Worm (Caenorhabditis elegans) whole organism, mixed stage, embryonic: Measurements from ENCODE around the gene such-1.

Experiments used
- ces-1 ChIP-seq: fragments of 150-350 bp; optimal IDR thresholded peaks from 2 replicates; lab custom pipeline; 2014; ENCODE audit warnings: missing biosample characterization, missing genetic modification reagents, missing genetic modification characterization
- lsy-2 ChIP-seq: fragments of 150-350 bp; optimal IDR thresholded peaks from 2 replicates; lab custom pipeline; 2014; ENCODE audit warnings: missing biosample characterization, missing genetic modification characterization
- nhr-12 ChIP-seq: fragments of 150-350 bp; optimal IDR thresholded peaks from 2 replicates; lab custom pipeline; 2014; ENCODE audit warnings: missing biosample characterization, missing genetic modification characterization
- nhr-2 ChIP-seq: fragments of 150-350 bp; optimal IDR thresholded peaks from 2 replicates; lab custom pipeline; 2014; ENCODE audit warnings: missing biosample characterization, missing genetic modification characterization
- pha-4 ChIP-seq: fragments of 150-350 bp; optimal IDR thresholded peaks from 2 replicates; lab custom pipeline; 2018; ENCODE audit warnings: missing biosample characterization, missing genetic modification reagents, missing genetic modification characterization
- snpc-4 ChIP-seq: fragments of 150-350 bp; optimal IDR thresholded peaks from 2 replicates; lab custom pipeline; 2014; ENCODE audit warnings: missing biosample characterization, missing genetic modification characterization
- unc-120 ChIP-seq: sonication (generic microtip); optimal IDR thresholded peaks from 2 replicates; lab custom pipeline; 2017; ENCODE audit warnings: missing genetic modification characterization, missing compliant biosample characterization; ENCODE audit not compliant: poor library complexity, severe bottlenecking
- ztf-11 ChIP-seq: fragments of 150-350 bp; optimal IDR thresholded peaks from 2 replicates; lab custom pipeline; 2014; ENCODE audit warnings: missing biosample characterization, missing genetic modification characterization

ce11 chrIII:11471336-11471735 lies 52.2 kb downstream of the such-1 start:
- TF ChIP-seq ztf-11: no peak
- no peak for TF ChIP-seq snpc-4 (tag; lab: Kevin White, UChicago)
- no peak for TF ChIP-seq unc-120
- no peak for TF ChIP-seq nhr-2 (tag; lab: Kevin White, UChicago)
- no peak for TF ChIP-seq pha-4 (tag; lab: Kevin White, UChicago)
- no peak for TF ChIP-seq nhr-12
- no peak for TF ChIP-seq ces-1
- peak; percentile 28 for TF ChIP-seq lsy-2 (tag; lab: Kevin White, UChicago)
